Worm (Caenorhabditis elegans): ENCODE data around the gene nhr-178.

- TF ChIP-seq tbx-37 (GFP tag; conservative IDR thresholded peaks at IDR 0.05), result no peak
- no peak for TF ChIP-seq B0310.2 (tag; optimal IDR thresholded peaks at IDR 0.05)
- no peak for TF ChIP-seq ets-7 (tag; optimal IDR thresholded peaks at IDR 0.05)
- no peak for TF ChIP-seq ama-1 (optimal IDR thresholded peaks at IDR 0.05)
- TF ChIP-seq ceh-36 (tag; optimal IDR thresholded peaks at IDR 0.05), result no peak
- no peak for TF ChIP-seq hmbx-1 (tag; optimal IDR thresholded peaks at IDR 0.05)
- TF ChIP-seq flt-1 (GFP tag; IDR thresholded peaks at IDR 0.05), result no peak
Measured at ce11 chrV:1593799-1594420, 13.8 kb downstream of the nhr-178 start, which contains the start of gene F16B4.4.
